Worm (Caenorhabditis elegans): ENCODE measurements around the gene nlf-1.

The nlf-1 gene

ce11 chrX:1012385-1012866, 4.9 kb downstream of the nlf-1 start (continued):
- TF ChIP-seq ceh-20 (GFP tag; IDR thresholded peaks at IDR 0.05) (no peak), nhr-111 (GFP tag; optimal IDR thresholded peaks at IDR 0.05) (no peak), nhr-11 (tag; optimal IDR thresholded peaks at IDR 0.05) (no peak), attf-4 (tag; optimal IDR thresholded peaks at IDR 0.05) (no peak), dmd-6 (GFP tag; IDR thresholded peaks at IDR 0.05) (peak; percentile 39; the same call in 1 of the 2 replicates), D1046.2 (GFP tag; IDR thresholded peaks at IDR 0.05) (0 out of 2 replicates have a peak, but pooled peaks have one; percentile 57), pha-4 (GFP tag; IDR thresholded peaks at IDR 0.05) (peak; percentile 40; the same call in 1 of the 2 replicates), pha-4 (tag; optimal IDR thresholded peaks at IDR 0.05) (no peak), F44E2.7 (GFP tag; IDR thresholded peaks at IDR 0.05) (no peak), snpc-4 (tag; optimal IDR thresholded peaks at IDR 0.05) (no peak), ceh-82 (tag; optimal IDR thresholded peaks at IDR 0.05) (no peak), hlh-11 (tag; optimal IDR thresholded peaks at IDR 0.05) (peak; percentile 27), F37D6.2 (tag; optimal IDR thresholded peaks at IDR 0.05) (no peak), lin-38 (GFP tag; IDR thresholded peaks at IDR 0.05) (peak; percentile 38), dve-1 (tag; optimal IDR thresholded peaks at IDR 0.05; ENCODE audit: insufficient read depth) (peak; percentile 66), nhr-237 (tag; optimal IDR thresholded peaks at IDR 0.05) (no peak), ceh-44 (GFP tag; IDR thresholded peaks at IDR 0.05) (no peak), F26F4.8 (GFP tag; conservative IDR thresholded peaks at IDR 0.05) (no peak), tra-1 (GFP tag; IDR thresholded peaks at IDR 0.05) (0 out of 2 replicates have a peak, but pooled peaks have one; percentile 32), lin-1 (GFP tag; IDR thresholded peaks at IDR 0.05) (no peak), mxl-2 (GFP tag; conservative IDR thresholded peaks at IDR 0.05) (no peak), daf-19 (GFP tag; conservative IDR thresholded peaks at IDR 0.05) (no peak), mdl-1 (tag; optimal IDR thresholded peaks at IDR 0.05) (no peak), set-16 (GFP tag; IDR thresholded peaks at IDR 0.05) (no peak), lin-15B (tag; optimal IDR thresholded peaks at IDR 0.05) (no peak), saeg-2 (GFP tag; IDR thresholded peaks at IDR 0.05) (peak; percentile 58; the same call in 1 of the 2 replicates), spr-3 (GFP tag; optimal IDR thresholded peaks at IDR 0.05) (no peak), mep-1 (tag; optimal IDR thresholded peaks at IDR 0.05) (peak; percentile 28), dmd-9 (GFP tag; IDR thresholded peaks at IDR 0.05) (peak; percentile 45; the same call in 1 of the 2 replicates), daf-16 (GFP tag; optimal IDR thresholded peaks at IDR 0.05) (no peak), daf-16 (tag; optimal IDR thresholded peaks at IDR 0.05) (peak; percentile 31), zip-2 (tag; optimal IDR thresholded peaks at IDR 0.05) (no peak), ces-1 (GFP tag; optimal IDR thresholded peaks at IDR 0.05) (no peak), ZK546.5 (tag; optimal IDR thresholded peaks at IDR 0.05) (no peak), nhr-41 (GFP tag; IDR thresholded peaks at IDR 0.05) (no peak), nhr-6 (tag; optimal IDR thresholded peaks at IDR 0.05) (no peak), lin-39 (tag; optimal IDR thresholded peaks at IDR 0.05) (no peak), nhr-76 (tag; optimal IDR thresholded peaks at IDR 0.05) (no peak), ama-1 (optimal IDR thresholded peaks at IDR 0.05) (peak; percentile 65), Y105C5A.15 (GFP tag; IDR thresholded peaks at IDR 0.05) (0 out of 2 replicates have a peak, but pooled peaks have one; percentile 43), tag-97 (GFP tag; IDR thresholded peaks at IDR 0.05) (no peak), spr-1 (tag; optimal IDR thresholded peaks at IDR 0.05) (no peak), rbr-2 (tag; optimal IDR thresholded peaks at IDR 0.05) (no peak), jun-1 (tag; optimal IDR thresholded peaks at IDR 0.05) (no peak), lim-7 (GFP tag; IDR thresholded peaks at IDR 0.05) (0 out of 2 replicates have a peak, but pooled peaks have one; percentile 53), zfp-3 (GFP tag; conservative IDR thresholded peaks at IDR 0.05) (peak; percentile 91), lir-3 (tag; optimal IDR thresholded peaks at IDR 0.05) (no peak), T26A8.4 (GFP tag; IDR thresholded peaks at IDR 0.05) (no peak; the same call in 1 of the 2 replicates), nhr-48 (tag; optimal IDR thresholded peaks at IDR 0.05) (no peak), daf-8 (GFP tag; IDR thresholded peaks at IDR 0.05) (no peak), php-3 (GFP tag; IDR thresholded peaks at IDR 0.05) (peak; percentile 55; the same call in 1 of the 2 replicates), ctbp-1 (GFP tag; IDR thresholded peaks at IDR 0.05) (peak; percentile 12; the same call in 1 of the 2 replicates)
